Fruit fly (Drosophila melanogaster) whole organism: Measurements from ENCODE around the gene CSN1a.

Source experiments
- CG8478 ChIP-seq: fragments of >200 bp; optimal IDR thresholded peaks from 2 replicates; lab custom pipeline; 2018; ENCODE audit warnings: inconsistent platforms
- Dll ChIP-seq: fragments of >200 bp; optimal IDR thresholded peaks from 2 replicates; lab custom pipeline; 2017
- EcR ChIP-seq, 2 experiments: fragments of >200 bp; optimal IDR thresholded peaks; 2 replicates each; lab custom pipeline; 2017; ENCODE audit warnings: missing biosample characterization in 2 of 2, missing genetic modification characterization in 2 of 2, missing genetic modification reagents in 2 of 2
- pan ChIP-seq: fragments of >200 bp; optimal IDR thresholded peaks from 2 replicates; lab custom pipeline; 2017
- psq ChIP-seq: fragments of >200 bp; optimal IDR thresholded peaks from 2 replicates; lab custom pipeline; 2017
- usp ChIP-seq: fragments of >200 bp; optimal IDR thresholded peaks from 2 replicates; lab custom pipeline; 2017; ENCODE audit warnings: missing biosample characterization, missing genetic modification characterization, mixed read lengths

dm6 chr2L:14745068-14745467 lies 17.5 kb upstream of the CSN1a start, which contains the start of gene CG42587:
- TF ChIP-seq CG8478 (lab: Kevin White, UChicago) (no peak), psq (lab: Kevin White, UChicago) (no peak), Dll (lab: Kevin White, UChicago) (no peak), usp (GFP tag; lab: Kevin White, UChicago) (no peak), EcR (GFP tag; optimal IDR thresholded peaks at IDR 0.05; lab: Kevin White, UChicago) (no peak), pan (lab: Kevin White, UChicago) (no peak)
